Worm (Caenorhabditis elegans) whole organism, young adult: Measurements from ENCODE around the gene H10E21.4.
A peak's percentile ranks its signal among the peaks of the same experiment; 100 is the strongest.

Source experiments
- C17E4.6 ChIP-seq: fragments of 200-800 bp; sonication (Bioruptor generic); IDR thresholded peaks from 2 replicates; pipeline ENCODE4 v1.3.6; 2022; ENCODE audit warnings: missing genetic modification reagents, missing genetic modification characterization, missing compliant biosample characterization
- F22D6.2 ChIP-seq: sonication (generic microtip); optimal IDR thresholded peaks from 2 replicates; lab custom pipeline; 2016; ENCODE audit warnings: mild to moderate bottlenecking, missing genetic modification characterization, missing compliant biosample characterization
- F37B4.10 ChIP-seq: fragments of 200-800 bp; sonication (Bioruptor generic); IDR thresholded peaks from 2 replicates; pipeline ENCODE4 v1.3.6; 2022; ENCODE audit warnings: missing genetic modification characterization, missing compliant biosample characterization
- K11D2.4 ChIP-seq: fragments of 200-800 bp; sonication (Bioruptor generic); IDR thresholded peaks from 2 replicates; pipeline ENCODE4 v1.3.6; 2022; ENCODE audit warnings: missing genetic modification reagents, missing genetic modification characterization, missing compliant biosample characterization
- T26A5.8 ChIP-seq: sonication (generic microtip); optimal IDR thresholded peaks from 2 replicates; lab custom pipeline; 2016; ENCODE audit warnings: missing genetic modification characterization, missing compliant biosample characterization
- Y56A3A.18 ChIP-seq: fragments of 200-800 bp; sonication (Bioruptor generic); IDR thresholded peaks from 2 replicates; pipeline ENCODE4 v1.3.6; 2022; ENCODE audit warnings: missing genetic modification reagents, missing genetic modification characterization, missing compliant biosample characterization
- Y79H2A.3 ChIP-seq: fragments of 200-800 bp; sonication (Bioruptor generic); conservative IDR thresholded peaks from 2 replicates; pipeline ENCODE4 v1.3.6; 2022; ENCODE audit warnings: missing genetic modification reagents, missing genetic modification characterization, missing compliant biosample characterization
- Y95B8A.8 ChIP-seq: fragments of 200-800 bp; sonication (Bioruptor generic); IDR thresholded peaks from 2 replicates; pipeline ENCODE4 v1.3.6; 2022; ENCODE audit warnings: missing genetic modification reagents, missing genetic modification characterization, missing compliant biosample characterization
- ama-1 ChIP-seq, 3 experiments: fragments of 150-350 bp in 1 of 3; sonication (generic microtip) in 2 of 3; optimal IDR thresholded peaks; 2 replicates each; lab custom pipeline; 2014 to 2018; ENCODE audit warnings: missing biosample characterization in 2 of 3, missing genetic modification characterization in 2 of 3, missing genetic modification reagents in 2 of 3
- aptf-2 ChIP-seq: fragments of 200-800 bp; sonication (Bioruptor generic); conservative IDR thresholded peaks from 2 replicates; pipeline ENCODE4 v1.3.6; 2022; ENCODE audit warnings: missing genetic modification reagents, missing genetic modification characterization, missing compliant biosample characterization
- attf-5 ChIP-seq: fragments of 200-800 bp; sonication (Bioruptor generic); optimal IDR thresholded peaks from 2 replicates; lab custom pipeline; 2018; ENCODE audit warnings: mild to moderate bottlenecking, missing genetic modification characterization, missing compliant biosample characterization
- cebp-1 ChIP-seq, 2 experiments: fragments of 200-800 bp in 1 of 2; sonication (Bioruptor generic) in 1 of 2; sonication (generic microtip) in 1 of 2; IDR thresholded peaks in 1 of 2; optimal IDR thresholded peaks in 1 of 2; 2 replicates each; pipeline versions ENCODE4 v1.3.6 to Lab custom; 2017 to 2022; ENCODE audit warnings: missing compliant biosample characterization in 2 of 2, missing genetic modification characterization in 2 of 2, mild to moderate bottlenecking in 1 of 2, missing genetic modification reagents in 1 of 2, moderate library complexity in 1 of 2
- ceh-100 ChIP-seq: fragments of 200-800 bp; sonication (Bioruptor generic); IDR thresholded peaks from 2 replicates; pipeline ENCODE4 v1.3.6; 2022; ENCODE audit warnings: missing genetic modification reagents, missing genetic modification characterization, missing compliant biosample characterization
- ceh-79 ChIP-seq: sonication (generic microtip); optimal IDR thresholded peaks from 2 replicates; lab custom pipeline; 2017; ENCODE audit warnings: mild to moderate bottlenecking, missing genetic modification characterization, missing compliant biosample characterization
- die-1 ChIP-seq: sonication (generic microtip); optimal IDR thresholded peaks from 2 replicates; lab custom pipeline; 2016; ENCODE audit warnings: missing genotype, mild to moderate bottlenecking, missing genetic modification characterization, missing compliant biosample characterization
- dox-1 ChIP-seq: fragments of 200-800 bp; sonication (Bioruptor generic); IDR thresholded peaks from 2 replicates; pipeline ENCODE4 v1.3.6; 2022; ENCODE audit warnings: missing genetic modification reagents, missing genetic modification characterization, missing compliant biosample characterization
- egl-18 ChIP-seq: fragments of 200-800 bp; sonication (Bioruptor generic); IDR thresholded peaks from 2 replicates; pipeline ENCODE4 v1.3.6; 2022; ENCODE audit warnings: missing genetic modification reagents, missing genetic modification characterization, missing compliant biosample characterization
- egrh-3 ChIP-seq: fragments of 200-800 bp; sonication (Bioruptor generic); IDR thresholded peaks from 2 replicates; pipeline ENCODE4 v1.3.6; 2022; ENCODE audit warnings: missing genetic modification reagents, missing genetic modification characterization, missing compliant biosample characterization
- ekl-4 ChIP-seq: fragments of 200-800 bp; sonication (Bioruptor generic); IDR thresholded peaks from 2 replicates; pipeline ENCODE4 v1.3.6; 2022; ENCODE audit warnings: missing genetic modification reagents, missing genetic modification characterization, missing compliant biosample characterization
- gei-17 ChIP-seq: fragments of 200-800 bp; sonication (Bioruptor generic); optimal IDR thresholded peaks from 2 replicates; lab custom pipeline; 2018; ENCODE audit warnings: mild to moderate bottlenecking, missing genetic modification characterization, missing compliant biosample characterization
- hmg-1.2 ChIP-seq: fragments of 200-800 bp; sonication (Bioruptor generic); IDR thresholded peaks from 2 replicates; pipeline ENCODE4 v1.3.6; 2022; ENCODE audit warnings: missing genetic modification reagents, missing genetic modification characterization, missing compliant biosample characterization
- let-526 ChIP-seq: fragments of 200-800 bp; sonication (Bioruptor generic); IDR thresholded peaks from 2 replicates; pipeline ENCODE4 v1.3.6; 2022; ENCODE audit warnings: missing genetic modification reagents, missing genetic modification characterization, missing compliant biosample characterization
- let-607 ChIP-seq, 2 experiments: fragments of 200-800 bp in 1 of 2; sonication (Bioruptor generic) in 1 of 2; sonication (generic microtip) in 1 of 2; optimal IDR thresholded peaks; 2 replicates each; lab custom pipeline; 2016 to 2018; ENCODE audit warnings: mild to moderate bottlenecking in 2 of 2, missing compliant biosample characterization in 2 of 2, missing genetic modification characterization in 2 of 2, moderate library complexity in 2 of 2, missing genotype in 1 of 2
- lin-26 ChIP-seq: fragments of 200-800 bp; sonication (Bioruptor generic); IDR thresholded peaks from 2 replicates; pipeline ENCODE4 v1.3.6; 2022; ENCODE audit warnings: missing genetic modification reagents, missing genetic modification characterization, missing compliant biosample characterization
- lin-35 ChIP-seq, 3 experiments: fragments of 150-350 bp in 2 of 3; sonication (generic microtip) in 1 of 3; optimal IDR thresholded peaks; 2 replicates each; lab custom pipeline; 2014 to 2018; ENCODE audit warnings: missing biosample characterization in 3 of 3, missing genetic modification characterization in 3 of 3, missing genetic modification reagents in 3 of 3
- lin-54 ChIP-seq: fragments of 200-800 bp; sonication (Bioruptor generic); optimal IDR thresholded peaks from 2 replicates; lab custom pipeline; 2018; ENCODE audit warnings: mild to moderate bottlenecking, missing genetic modification characterization, missing compliant biosample characterization
- lsl-1 ChIP-seq: fragments of 200-800 bp; sonication (Bioruptor generic); optimal IDR thresholded peaks from 2 replicates; lab custom pipeline; 2018; ENCODE audit warnings: mild to moderate bottlenecking, missing genetic modification characterization, moderate library complexity, missing compliant biosample characterization
- madf-3 ChIP-seq: fragments of 200-800 bp; sonication (Bioruptor generic); IDR thresholded peaks from 2 replicates; pipeline ENCODE4 v1.3.6; 2022; ENCODE audit warnings: missing genetic modification reagents, missing genetic modification characterization, missing compliant biosample characterization
- madf-8 ChIP-seq: fragments of 200-800 bp; sonication (Bioruptor generic); conservative IDR thresholded peaks from 2 replicates; pipeline ENCODE4 v1.3.6; 2022; ENCODE audit warnings: missing genetic modification reagents, missing genetic modification characterization, missing compliant biosample characterization
- nfya-1 ChIP-seq: sonication (generic microtip); optimal IDR thresholded peaks from 2 replicates; lab custom pipeline; 2017; ENCODE audit warnings: antibody characterized with exemption, missing compliant biosample characterization, missing genetic modification characterization, borderline replicate concordance; ENCODE audit not compliant: insufficient read depth
- nfyb-1 ChIP-seq: fragments of 200-800 bp; sonication (Bioruptor generic); IDR thresholded peaks from 2 replicates; pipeline ENCODE4 v1.3.6; 2022; ENCODE audit warnings: missing genetic modification reagents, missing genetic modification characterization, missing compliant biosample characterization
- nhr-27 ChIP-seq: fragments of 200-800 bp; sonication (Bioruptor generic); optimal IDR thresholded peaks from 2 replicates; lab custom pipeline; 2018; ENCODE audit warnings: mild to moderate bottlenecking, missing genetic modification characterization, moderate library complexity, missing compliant biosample characterization
- nhr-90 ChIP-seq: sonication (generic microtip); optimal IDR thresholded peaks from 2 replicates; lab custom pipeline; 2016; ENCODE audit warnings: missing genotype, mild to moderate bottlenecking, missing genetic modification characterization, missing compliant biosample characterization
- rpc-1 ChIP-seq, 2 experiments: fragments of 150-350 bp in 1 of 2; sonication (generic microtip) in 1 of 2; optimal IDR thresholded peaks; 2 replicates each; lab custom pipeline; 2014 to 2018; ENCODE audit warnings: missing biosample characterization in 1 of 2, missing genetic modification characterization in 1 of 2, missing genetic modification reagents in 1 of 2, missing genotype in 1 of 2
- sdz-38 ChIP-seq: sonication (generic microtip); optimal IDR thresholded peaks from 2 replicates; lab custom pipeline; 2016; ENCODE audit warnings: missing genotype, missing genetic modification characterization, missing compliant biosample characterization
- sea-2 ChIP-seq: fragments of 200-800 bp; sonication (Bioruptor generic); IDR thresholded peaks from 2 replicates; pipeline ENCODE4 v1.3.6; 2022; ENCODE audit warnings: missing genetic modification characterization, missing compliant biosample characterization
- somi-1 ChIP-seq: fragments of 200-800 bp; sonication (Bioruptor generic); optimal IDR thresholded peaks from 2 replicates; lab custom pipeline; 2018; ENCODE audit warnings: mild to moderate bottlenecking, missing genetic modification characterization, missing compliant biosample characterization
- zfh-2 ChIP-seq: fragments of 200-800 bp; sonication (Bioruptor generic); conservative IDR thresholded peaks from 2 replicates; pipeline ENCODE4 v1.3.6; 2022; ENCODE audit warnings: missing genetic modification reagents, missing genetic modification characterization, missing compliant biosample characterization
- zim-3 ChIP-seq: sonication (generic microtip); optimal IDR thresholded peaks from 2 replicates; lab custom pipeline; 2017; ENCODE audit warnings: mild to moderate bottlenecking, missing genetic modification characterization, moderate library complexity, missing compliant biosample characterization
- ztf-25 ChIP-seq: fragments of 200-800 bp; sonication (Bioruptor generic); IDR thresholded peaks from 2 replicates; pipeline ENCODE4 v1.3.6; 2022; ENCODE audit warnings: missing genetic modification reagents, missing genetic modification characterization, missing compliant biosample characterization
- ztf-26 ChIP-seq: sonication (generic microtip); optimal IDR thresholded peaks from 2 replicates; lab custom pipeline; 2017; ENCODE audit warnings: missing genetic modification characterization, missing compliant biosample characterization

H10E21.4 gene

DNA sequence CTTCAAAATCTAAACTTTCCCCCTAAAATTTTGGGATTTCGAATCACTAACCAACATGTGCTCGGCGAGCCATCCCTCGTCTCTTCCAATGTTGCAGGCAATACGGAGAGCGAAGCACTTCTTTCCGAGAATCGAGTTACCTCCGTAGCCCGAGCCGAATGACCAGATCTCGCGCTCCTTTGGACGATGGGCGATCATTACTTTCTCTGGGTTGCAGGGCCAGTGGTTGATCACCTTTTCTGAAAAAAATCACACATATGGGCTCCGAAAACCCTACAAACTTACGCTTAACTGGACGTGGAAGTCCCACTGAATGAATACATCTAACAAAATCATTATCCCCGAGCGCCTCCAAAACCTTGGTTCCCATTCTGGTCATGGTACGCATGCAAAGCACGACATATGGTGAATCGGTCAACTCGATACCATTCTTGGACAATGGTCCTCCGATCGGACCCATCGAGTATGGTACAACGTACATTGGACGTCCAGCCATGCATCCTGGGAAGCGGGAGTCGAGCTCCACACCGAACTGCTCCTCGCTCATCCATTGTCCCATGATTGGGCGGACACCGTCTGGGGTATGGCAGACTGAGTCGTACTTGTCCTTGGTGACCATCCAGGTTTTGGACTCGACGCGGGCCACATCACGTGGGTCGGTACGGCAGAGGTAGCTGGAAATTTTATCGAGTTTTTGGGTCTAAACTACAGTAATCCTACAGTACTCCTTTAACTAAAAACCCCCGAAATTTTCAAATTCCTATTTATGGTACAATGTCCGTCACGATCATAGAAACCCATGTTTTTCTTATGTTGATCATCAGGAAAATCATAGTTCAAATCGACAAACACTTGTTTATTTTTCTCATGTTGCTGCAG lies 45.5 kb upstream of the H10E21.4 start (continued):
- TF ChIP-seq hmg-1.2 (GFP tag; lab: Robert Waterston, UW) = peak; percentile 28; the same call in 1 of the 2 replicates
- TF ChIP-seq, all 124 proteins: peak for 15

DNA sequence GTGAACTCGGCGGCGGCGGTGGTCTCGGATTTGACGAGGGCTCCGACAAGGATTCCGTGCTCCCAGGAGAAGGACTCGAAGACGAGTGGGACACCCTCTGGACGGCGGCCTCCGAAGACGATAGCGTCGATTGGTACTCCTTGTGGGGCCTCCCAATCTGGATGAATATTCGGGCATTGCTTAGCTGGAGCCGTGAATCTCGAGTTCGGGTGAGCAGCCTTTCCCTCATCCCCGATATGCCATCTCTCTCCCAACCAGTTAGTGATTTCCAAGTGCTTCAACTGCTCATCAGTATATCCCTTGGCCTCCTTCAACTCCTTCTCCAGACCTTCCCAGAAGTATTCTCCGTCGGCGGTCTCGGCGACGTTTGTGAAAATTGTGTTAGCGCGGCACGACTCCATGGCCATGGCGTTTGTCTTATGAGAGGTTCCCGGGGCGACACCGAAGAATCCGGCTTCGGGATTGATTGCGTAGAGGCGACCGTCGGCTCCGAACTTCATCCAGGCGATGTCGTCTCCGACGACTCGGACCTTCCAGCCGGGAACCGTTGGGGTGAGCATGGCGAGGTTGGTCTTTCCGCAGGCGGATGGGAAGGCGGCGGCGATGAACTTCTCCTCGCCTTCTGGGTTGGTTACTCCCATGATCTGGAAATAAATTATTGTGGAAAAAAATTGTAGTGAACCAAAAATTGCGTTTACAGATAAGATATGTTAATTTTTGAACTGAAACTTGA lies 44.3 kb upstream of the H10E21.4 start:
- TF ChIP-seq sdz-38 (tag; lab: Kevin White, UChicago) (no peak), C17E4.6 (GFP tag; lab: Robert Waterston, UW) (peak; percentile 58; the same call in 1 of the 2 replicates), nfyb-1 (GFP tag; lab: Robert Waterston, UW) (no peak; the same call in 1 of the 2 replicates), ztf-26 (no peak), lin-35 (GFP tag; optimal IDR thresholded peaks at IDR 0.05; lab: Kevin White, UChicago) (no peak), sea-2 (no peak), lin-26 (GFP tag; lab: Robert Waterston, UW) (peak; percentile 1), Y56A3A.18 (GFP tag; lab: Robert Waterston, UW) (no peak), ztf-25 (GFP tag; lab: Robert Waterston, UW) (0 out of 2 replicates have a peak, but pooled peaks have one; percentile 3), T26A5.8 (tag; lab: Kevin White, UChicago) (no peak), egrh-3 (GFP tag; lab: Robert Waterston, UW) (peak; percentile 72; the same call in 1 of the 2 replicates), ekl-4 (GFP tag; lab: Robert Waterston, UW) (peak; percentile 58; the same call in 1 of the 2 replicates), nhr-90 (no peak), gei-17 (no peak), Y95B8A.8 (no peak), nhr-27 (tag; lab: Kevin White, UChicago) (no peak), madf-3 (GFP tag; lab: Robert Waterston, UW) (peak; percentile 76), ama-1 (optimal IDR thresholded peaks at IDR 0.05; lab: Kevin White, UChicago) (no peak), ama-1 (GFP tag; optimal IDR thresholded peaks at IDR 0.05; lab: Kevin White, UChicago) (peak in 1 of 2 experiments; percentile 35), egl-18 (GFP tag; lab: Robert Waterston, UW) (0 out of 2 replicates have a peak, but pooled peaks have one; percentile 52), F37B4.10 (GFP tag; lab: Robert Waterston, UW) (no peak), aptf-2 (GFP tag; lab: Robert Waterston, UW) (no peak), let-526 (GFP tag; lab: Robert Waterston, UW) (peak; percentile 72; the same call in 1 of the 2 replicates), ceh-79 (tag; lab: Kevin White, UChicago) (peak; percentile 71), let-607 (tag; optimal IDR thresholded peaks at IDR 0.05; lab: Kevin White, UChicago) (no peak), lin-54 (peak; percentile 13), attf-5 (GFP tag; lab: Kevin White, UChicago) (peak; percentile 42), K11D2.4 (GFP tag; lab: Robert Waterston, UW) (peak; percentile 60), Y79H2A.3 (GFP tag; lab: Robert Waterston, UW) (0 out of 2 replicates have a peak, but pooled peaks have one; percentile 18), somi-1 (peak; percentile 58), F22D6.2 (tag; lab: Kevin White, UChicago) (no peak), madf-8 (GFP tag; lab: Robert Waterston, UW) (no peak), zfh-2 (GFP tag; lab: Robert Waterston, UW) (peak; percentile 85), lsl-1 (no peak), dox-1 (GFP tag; lab: Robert Waterston, UW) (peak; percentile 69), zim-3 (no peak), ceh-100 (GFP tag; lab: Robert Waterston, UW) (0 out of 2 replicates have a peak, but pooled peaks have one; percentile 9), nfya-1 (tag; lab: Kevin White, UChicago) (no peak), hmg-1.2 (GFP tag; lab: Robert Waterston, UW) (peak; percentile 29; the same call in 1 of the 2 replicates), rpc-1 (optimal IDR thresholded peaks at IDR 0.05; lab: Kevin White, UChicago) (no peak), rpc-1 (tag; optimal IDR thresholded peaks at IDR 0.05; lab: Kevin White, UChicago) (no peak), die-1 (no peak), cebp-1 (GFP tag; IDR thresholded peaks at IDR 0.05; lab: Robert Waterston, UW) (no peak), cebp-1 (tag; optimal IDR thresholded peaks at IDR 0.05; lab: Kevin White, UChicago) (peak; percentile 7)
